Fruit fly (Drosophila melanogaster): ENCODE measurements around the gene danr.

Gene danr

dm6 chr3R:25161520-25161919, 23.6 kb downstream of the danr start:
- TF ChIP-seq psq (optimal IDR thresholded peaks at IDR 0.05) = no peak

- TF ChIP-seq Myc (optimal IDR thresholded peaks at IDR 0.05) = no peak
- no peak for TF ChIP-seq psq (optimal IDR thresholded peaks at IDR 0.05)
- no peak for TF ChIP-seq insv (optimal IDR thresholded peaks at IDR 0.05)
Measured at dm6 chr3R:25166788-25167187, 28.9 kb downstream of the danr start.

dm6 chr3R:25167407-25168191, 29.7 kb downstream of the danr start:
- TF ChIP-seq Sin3A (optimal IDR thresholded peaks at IDR 0.05) = no peak
- no peak for TF ChIP-seq Myc (optimal IDR thresholded peaks at IDR 0.05)

dm6 chr3R:25168259-25168972, 30.5 kb downstream of the danr start:
- TF ChIP-seq insv (optimal IDR thresholded peaks at IDR 0.05) = no peak
- TF ChIP-seq psq (optimal IDR thresholded peaks at IDR 0.05) = no peak

dm6 chr3R:25172353-25172752, 34.5 kb downstream of the danr start:
- TF ChIP-seq Myc (optimal IDR thresholded peaks at IDR 0.05) = no peak

- TF ChIP-seq Sin3A (optimal IDR thresholded peaks at IDR 0.05) = no peak
- TF ChIP-seq Myc (optimal IDR thresholded peaks at IDR 0.05) = no peak
- TF ChIP-seq insv (optimal IDR thresholded peaks at IDR 0.05) = no peak
- no peak for TF ChIP-seq h (optimal IDR thresholded peaks at IDR 0.05)
- TF ChIP-seq ttk (optimal IDR thresholded peaks at IDR 0.05) = no peak
- TF ChIP-seq psq (optimal IDR thresholded peaks at IDR 0.05) = no peak
Measured at dm6 chr3R:25172976-25173375, 35.1 kb downstream of the danr start.

dm6 chr3R:25174244-25174643, 36.4 kb downstream of the danr start:
- no peak for TF ChIP-seq insv (optimal IDR thresholded peaks at IDR 0.05)
- TF ChIP-seq h (optimal IDR thresholded peaks at IDR 0.05) = no peak
- TF ChIP-seq ttk (optimal IDR thresholded peaks at IDR 0.05) = no peak
- TF ChIP-seq psq (optimal IDR thresholded peaks at IDR 0.05) = no peak
- TF ChIP-seq Sin3A (optimal IDR thresholded peaks at IDR 0.05) = no peak
- TF ChIP-seq Myc (optimal IDR thresholded peaks at IDR 0.05) = no peak

dm6 chr3R:25176517-25176916, 38.6 kb downstream of the danr start:
- TF ChIP-seq Myc (optimal IDR thresholded peaks at IDR 0.05) = no peak
- no peak for TF ChIP-seq Sin3A (optimal IDR thresholded peaks at IDR 0.05)
- TF ChIP-seq insv (optimal IDR thresholded peaks at IDR 0.05) = no peak
- TF ChIP-seq ttk (optimal IDR thresholded peaks at IDR 0.05) = no peak
- no peak for TF ChIP-seq psq (optimal IDR thresholded peaks at IDR 0.05)
- no peak for TF ChIP-seq h (optimal IDR thresholded peaks at IDR 0.05)

- TF ChIP-seq Myc (optimal IDR thresholded peaks at IDR 0.05) (no peak), insv (optimal IDR thresholded peaks at IDR 0.05) (no peak), ttk (optimal IDR thresholded peaks at IDR 0.05) (no peak), psq (optimal IDR thresholded peaks at IDR 0.05) (no peak), Sin3A (optimal IDR thresholded peaks at IDR 0.05) (no peak), h (optimal IDR thresholded peaks at IDR 0.05) (no peak)
Measured at dm6 chr3R:25177429-25177828, 39.6 kb downstream of the danr start.

- TF ChIP-seq insv (optimal IDR thresholded peaks at IDR 0.05) = no peak
- TF ChIP-seq Myc (optimal IDR thresholded peaks at IDR 0.05) = no peak
- TF ChIP-seq Sin3A (optimal IDR thresholded peaks at IDR 0.05) = no peak
- TF ChIP-seq psq (optimal IDR thresholded peaks at IDR 0.05) = no peak
- no peak for TF ChIP-seq h (optimal IDR thresholded peaks at IDR 0.05)
- no peak for TF ChIP-seq ttk (optimal IDR thresholded peaks at IDR 0.05)
Measured at dm6 chr3R:25178521-25178920, 40.6 kb downstream of the danr start.

dm6 chr3R:25181424-25181823, 43.6 kb downstream of the danr start:
- no peak for TF ChIP-seq Myc (optimal IDR thresholded peaks at IDR 0.05)
- TF ChIP-seq ttk (optimal IDR thresholded peaks at IDR 0.05) = no peak
- TF ChIP-seq h (optimal IDR thresholded peaks at IDR 0.05) = no peak
- TF ChIP-seq insv (optimal IDR thresholded peaks at IDR 0.05) = no peak
- TF ChIP-seq Sin3A (optimal IDR thresholded peaks at IDR 0.05) = no peak
- TF ChIP-seq psq (optimal IDR thresholded peaks at IDR 0.05) = no peak

dm6 chr3R:25183484-25184442, 45.9 kb downstream of the danr start, which contains the start of gene dan:
Gene dan, plus strand, starts transcription at chr3R:25184383.
- TF ChIP-seq h (optimal IDR thresholded peaks at IDR 0.05) = no peak
- no peak for TF ChIP-seq Sin3A (optimal IDR thresholded peaks at IDR 0.05)
- TF ChIP-seq insv (optimal IDR thresholded peaks at IDR 0.05) = no peak
- no peak for TF ChIP-seq psq (optimal IDR thresholded peaks at IDR 0.05)
- TF ChIP-seq ttk (optimal IDR thresholded peaks at IDR 0.05) = no peak
- TF ChIP-seq Myc (optimal IDR thresholded peaks at IDR 0.05) = no peak

All from Kc167 (cell line).